Fruit fly (Drosophila melanogaster): ENCODE results near the gene cutlet.

DNA sequence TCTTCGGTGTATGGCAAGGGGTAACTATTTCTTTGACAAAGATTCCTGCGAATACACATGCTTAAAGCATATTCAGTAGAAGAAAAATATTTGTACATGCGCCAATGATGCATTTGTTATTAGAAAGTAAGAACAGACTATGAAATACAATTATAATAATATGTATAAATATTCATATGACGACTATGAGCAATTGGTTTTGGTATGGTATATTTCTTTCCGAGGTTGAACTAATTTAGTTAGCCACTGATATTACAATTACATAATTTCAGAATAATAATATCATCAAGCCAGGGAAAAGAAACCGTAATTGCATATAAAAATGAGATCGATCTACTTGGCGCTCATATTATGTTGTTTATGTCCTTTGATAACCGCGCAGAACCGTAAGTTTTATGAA is 10.0 kb downstream of the cutlet start, which contains the start of gene CG43145:
- TF ChIP-seq luna (GFP tag; optimal IDR thresholded peaks at IDR 0.05), result no peak
- no peak for TF ChIP-seq gfzf (GFP tag; optimal IDR thresholded peaks at IDR 0.05)
- TF ChIP-seq CG7839 (tag; optimal IDR thresholded peaks at IDR 0.05), result no peak
- no peak for TF ChIP-seq ham (GFP tag; IDR thresholded peaks at IDR 0.05)
- TF ChIP-seq seq (GFP tag; IDR thresholded peaks at IDR 0.05), result no peak
- TF ChIP-seq gcm2 (GFP tag; optimal IDR thresholded peaks at IDR 0.05), result no peak
- TF ChIP-seq B-H1 (GFP tag; IDR thresholded peaks at IDR 0.05), result no peak
- TF ChIP-seq pum (GFP tag; optimal IDR thresholded peaks at IDR 0.05), result no peak
- no peak for TF ChIP-seq amos (GFP tag; IDR thresholded peaks at IDR 0.05; ENCODE audit: partially characterized antibody)
- TF ChIP-seq trem (tag; optimal IDR thresholded peaks at IDR 0.05), result no peak

Data from whole organism, embryonic.